Fruit fly (Drosophila melanogaster) whole organism, prepupa: ENCODE results near the gene CG33270.

Source experiments
- Blimp-1 ChIP-seq: fragments of 200-800 bp; sonication (Bioruptor generic); optimal IDR thresholded peaks from 3 replicates; lab custom pipeline; 2017; ENCODE audit warnings: missing biosample characterization, missing genetic modification characterization, mild to moderate bottlenecking, moderate library complexity, missing genetic modification reagents
- CG10669 ChIP-seq: fragments of 200-800 bp; sonication (Bioruptor generic); optimal IDR thresholded peaks from 3 replicates; lab custom pipeline; 2018; ENCODE audit warnings: missing biosample characterization, mild to moderate bottlenecking, missing genetic modification characterization, moderate library complexity
- CG11294 ChIP-seq: fragments of 200-800 bp; sonication (Bioruptor generic); IDR thresholded peaks from 2 replicates; pipeline ENCODE4 v1.3.6; 2022; ENCODE audit warnings: missing biosample characterization, missing genetic modification characterization
- CG11762 ChIP-seq: fragments of 200-800 bp; sonication (Bioruptor generic); optimal IDR thresholded peaks from 3 replicates; lab custom pipeline; 2016; ENCODE audit warnings: missing biosample characterization, missing genetic modification characterization; ENCODE audit not compliant: insufficient read depth
- CG11902 ChIP-seq: fragments of 200-800 bp; sonication (Bioruptor generic); optimal IDR thresholded peaks from 3 replicates; lab custom pipeline; 2016; ENCODE audit warnings: missing biosample characterization, missing genetic modification characterization
- CG1621 ChIP-seq: fragments of 200-800 bp; sonication (Bioruptor generic); optimal IDR thresholded peaks from 3 replicates; lab custom pipeline; 2018; ENCODE audit warnings: missing biosample characterization, mild to moderate bottlenecking, missing genetic modification characterization
- CG16779 ChIP-seq: fragments of 200-800 bp; sonication (Bioruptor generic); optimal IDR thresholded peaks from 3 replicates; lab custom pipeline; 2017; ENCODE audit warnings: missing biosample characterization, mild to moderate bottlenecking, missing genetic modification characterization
- CG3032 ChIP-seq: fragments of 200-800 bp; optimal IDR thresholded peaks from 2 replicates; lab custom pipeline; 2019; ENCODE audit warnings: missing biosample characterization, mild to moderate bottlenecking, missing genetic modification characterization, moderate library complexity
- CG31627 ChIP-seq: fragments of 200-800 bp; sonication (Bioruptor generic); optimal IDR thresholded peaks from 3 replicates; lab custom pipeline; 2016; ENCODE audit warnings: missing biosample characterization, missing genetic modification characterization
- CG32006 ChIP-seq: fragments of 200-800 bp; sonication (Bioruptor generic); optimal IDR thresholded peaks from 3 replicates; lab custom pipeline; 2017; ENCODE audit warnings: missing biosample characterization, mild to moderate bottlenecking, missing genetic modification characterization
- CG34406 ChIP-seq: fragments of 200-800 bp; sonication (Bioruptor generic); optimal IDR thresholded peaks from 3 replicates; lab custom pipeline; 2016; ENCODE audit warnings: missing biosample characterization, missing genetic modification characterization
- CG4318 ChIP-seq: fragments of 200-800 bp; sonication (Bioruptor generic); optimal IDR thresholded peaks from 3 replicates; lab custom pipeline; 2017; ENCODE audit warnings: missing biosample characterization, mild to moderate bottlenecking, missing genetic modification characterization
- CG6163 ChIP-seq: fragments of 200-800 bp; sonication (Bioruptor generic); IDR thresholded peaks from 3 replicates; pipeline ENCODE4 v1.3.6; 2022; ENCODE audit warnings: missing biosample characterization, missing genetic modification characterization
- CG6276 ChIP-seq: fragments of 200-800 bp; sonication (Bioruptor generic); optimal IDR thresholded peaks from 2 replicates; lab custom pipeline; 2017; ENCODE audit warnings: missing biosample characterization, mild to moderate bottlenecking, missing genetic modification characterization
- CG7368 ChIP-seq: fragments of 200-800 bp; sonication (Bioruptor generic); optimal IDR thresholded peaks from 3 replicates; lab custom pipeline; 2016; ENCODE audit warnings: missing biosample characterization, missing genetic modification characterization
- CG8119 ChIP-seq: fragments of 200-800 bp; sonication (Bioruptor generic); IDR thresholded peaks from 3 replicates; pipeline ENCODE4 v1.3.6; 2022; ENCODE audit warnings: missing biosample characterization, missing genetic modification characterization
- CG8632 ChIP-seq: fragments of 200-800 bp; sonication (Bioruptor generic); optimal IDR thresholded peaks from 3 replicates; lab custom pipeline; 2016; ENCODE audit warnings: missing biosample characterization, missing genetic modification characterization
- CG9139 ChIP-seq: fragments of 200-800 bp; sonication (Bioruptor generic); optimal IDR thresholded peaks from 3 replicates; lab custom pipeline; 2017; ENCODE audit warnings: missing biosample characterization, mild to moderate bottlenecking, missing genetic modification characterization
- Eip75B ChIP-seq: fragments of 200-800 bp; sonication (Bioruptor generic); optimal IDR thresholded peaks from 3 replicates; lab custom pipeline; 2016; ENCODE audit warnings: missing biosample characterization, missing genetic modification characterization
- Eip78C ChIP-seq: fragments of 200-800 bp; sonication (Bioruptor generic); peaks from one replicate; lab custom pipeline; 2016; ENCODE audit warnings: missing biosample characterization, missing genetic modification characterization
- Ets21C ChIP-seq: fragments of 200-800 bp; sonication (Bioruptor generic); optimal IDR thresholded peaks from 3 replicates; lab custom pipeline; 2016; ENCODE audit warnings: missing biosample characterization, missing genetic modification characterization
- Ets96B ChIP-seq: fragments of 200-800 bp; optimal IDR thresholded peaks from 2 replicates; lab custom pipeline; 2019; ENCODE audit warnings: missing biosample characterization, mild to moderate bottlenecking, missing genetic modification characterization, moderate library complexity
- Gug ChIP-seq: fragments of 200-800 bp; sonication (Bioruptor generic); IDR thresholded peaks from 2 replicates; pipeline ENCODE4 v1.3.6; 2022; ENCODE audit warnings: missing biosample characterization, missing genetic modification characterization
- Hr38 ChIP-seq: sonication (Bioruptor generic); optimal IDR thresholded peaks from 2 replicates; lab custom pipeline; 2016; ENCODE audit warnings: missing biosample characterization, missing genetic modification characterization
- Hr39 ChIP-seq: fragments of 200-800 bp; sonication (Bioruptor generic); optimal IDR thresholded peaks from 2 replicates; lab custom pipeline; 2016; ENCODE audit warnings: missing biosample characterization, missing genetic modification characterization
- Hr4 ChIP-seq: fragments of 200-800 bp; sonication (Bioruptor generic); optimal IDR thresholded peaks from 3 replicates; lab custom pipeline; 2016; ENCODE audit warnings: missing biosample characterization, missing genetic modification characterization
- Lpt ChIP-seq: fragments of 200-800 bp; sonication (Bioruptor generic); optimal IDR thresholded peaks from 3 replicates; lab custom pipeline; 2016; ENCODE audit warnings: missing biosample characterization, missing genetic modification characterization
- Smox ChIP-seq: fragments of 200-800 bp; sonication (Bioruptor generic); optimal IDR thresholded peaks from 3 replicates; lab custom pipeline; 2016; ENCODE audit warnings: missing biosample characterization, missing genetic modification characterization
- Sox102F ChIP-seq: fragments of 200-800 bp; sonication (Bioruptor generic); optimal IDR thresholded peaks from 2 replicates; lab custom pipeline; 2016; ENCODE audit warnings: missing biosample characterization, mild to moderate bottlenecking, missing genetic modification characterization
- Sox14 ChIP-seq: fragments of 200-800 bp; sonication (Bioruptor generic); optimal IDR thresholded peaks from 3 replicates; lab custom pipeline; 2016; ENCODE audit warnings: missing biosample characterization, missing genetic modification characterization
- Sox15 ChIP-seq: fragments of 200-800 bp; sonication (Bioruptor generic); optimal IDR thresholded peaks from 3 replicates; lab custom pipeline; 2016; ENCODE audit warnings: missing biosample characterization, missing genetic modification characterization
- achi ChIP-seq: fragments of 200-800 bp; sonication (Bioruptor generic); optimal IDR thresholded peaks from 3 replicates; lab custom pipeline; 2016; ENCODE audit warnings: missing biosample characterization, missing genetic modification characterization
- acj6 ChIP-seq: fragments of 200-800 bp; sonication (Bioruptor generic); optimal IDR thresholded peaks from 3 replicates; lab custom pipeline; 2016; ENCODE audit warnings: missing biosample characterization, missing genetic modification characterization
- cyc ChIP-seq: fragments of 200-800 bp; sonication (Bioruptor generic); optimal IDR thresholded peaks from 3 replicates; lab custom pipeline; 2016; ENCODE audit warnings: missing biosample characterization, missing genetic modification characterization
- dac ChIP-seq: fragments of 200-800 bp; sonication (Bioruptor generic); optimal IDR thresholded peaks from 2 replicates; lab custom pipeline; 2017; ENCODE audit warnings: missing biosample characterization, mild to moderate bottlenecking, missing genetic modification characterization
- eg ChIP-seq: fragments of 200-800 bp; sonication (Bioruptor generic); IDR thresholded peaks from 3 replicates; pipeline ENCODE4 v1.3.6; 2022; ENCODE audit warnings: missing biosample characterization, missing genetic modification characterization
- esn ChIP-seq: fragments of 200-800 bp; sonication (Bioruptor generic); optimal IDR thresholded peaks from 2 replicates; lab custom pipeline; 2016; ENCODE audit warnings: missing biosample characterization, mild to moderate bottlenecking, missing genetic modification characterization, moderate library complexity
- fd59A ChIP-seq: fragments of 200-800 bp; sonication (Bioruptor generic); optimal IDR thresholded peaks from 2 replicates; lab custom pipeline; 2017; ENCODE audit warnings: missing biosample characterization, mild to moderate bottlenecking, missing genetic modification characterization, missing genetic modification reagents
- fd85E ChIP-seq: fragments of 200-800 bp; sonication (Bioruptor generic); optimal IDR thresholded peaks from 3 replicates; lab custom pipeline; 2016; ENCODE audit warnings: missing biosample characterization, missing genetic modification characterization
- lz ChIP-seq: fragments of 200-800 bp; sonication (Bioruptor generic); optimal IDR thresholded peaks from 3 replicates; lab custom pipeline; 2016; ENCODE audit warnings: missing biosample characterization, missing genetic modification characterization
- pdm3 ChIP-seq: fragments of 200-800 bp; sonication (Bioruptor generic); optimal IDR thresholded peaks from 3 replicates; lab custom pipeline; 2016; ENCODE audit warnings: missing biosample characterization, missing genetic modification characterization
- spab ChIP-seq: fragments of 200-800 bp; sonication (Bioruptor generic); optimal IDR thresholded peaks from 2 replicates; lab custom pipeline; 2017; ENCODE audit warnings: missing biosample characterization, mild to moderate bottlenecking, missing genetic modification characterization, missing genetic modification reagents
- ss ChIP-seq, 2 experiments: fragments of 200-800 bp; sonication (Bioruptor generic); optimal IDR thresholded peaks; 2 replicates in 1 of 2; 3 replicates in 1 of 2; lab custom pipeline; 2017 to 2018; ENCODE audit warnings: mild to moderate bottlenecking in 2 of 2, missing biosample characterization in 2 of 2, missing genetic modification characterization in 2 of 2, moderate library complexity in 1 of 2
- svp ChIP-seq: fragments of 200-800 bp; sonication (Bioruptor generic); peaks from one replicate; lab custom pipeline; 2016; ENCODE audit warnings: missing biosample characterization, missing genetic modification characterization
- topi ChIP-seq: fragments of 200-800 bp; sonication (Bioruptor generic); optimal IDR thresholded peaks from 3 replicates; lab custom pipeline; 2016; ENCODE audit warnings: missing biosample characterization, missing genetic modification characterization

Gene CG33270

dm6 chr3L:11555662-11556460, 22.6 kb downstream of the CG33270 start (continued):
- TF ChIP-seq fd59A (GFP tag; lab: Kevin White, UChicago), result peak; percentile 27
- peak; percentile 40 for TF ChIP-seq CG9139 (GFP tag; lab: Kevin White, UChicago)
- no peak for TF ChIP-seq fd85E (GFP tag; lab: Kevin White, UChicago)
- TF ChIP-seq CG8119, result peak; percentile 92
- TF ChIP-seq Sox102F, result no peak
- TF ChIP-seq pdm3, result peak; percentile 48
- TF ChIP-seq cyc (GFP tag; lab: Kevin White, UChicago), result no peak
- peak; percentile 41 for TF ChIP-seq achi
- TF ChIP-seq CG6163, result 0 out of 3 replicates have a peak, but pooled peaks have one; percentile 11
- TF ChIP-seq Hr39 (GFP tag; lab: Kevin White, UChicago), result no peak

- TF ChIP-seq topi, result no peak
- TF ChIP-seq CG7368 (GFP tag; lab: Kevin White, UChicago), result no peak
- no peak for TF ChIP-seq CG11294 (GFP tag; lab: Robert Waterston, UW)
- TF ChIP-seq spab (GFP tag; lab: Kevin White, UChicago), result no peak
- no peak for TF ChIP-seq fd59A (GFP tag; lab: Kevin White, UChicago)
- no peak for TF ChIP-seq achi
- no peak for TF ChIP-seq ss (GFP tag; optimal IDR thresholded peaks at IDR 0.05; lab: Kevin White, UChicago)
- TF ChIP-seq CG8119, result no peak
- no peak for TF ChIP-seq CG9139 (GFP tag; lab: Kevin White, UChicago)
- no peak for TF ChIP-seq CG6276 (GFP tag; lab: Kevin White, UChicago)
- TF ChIP-seq Sox14 (GFP tag; lab: Kevin White, UChicago), result no peak
Observed at dm6 chr3L:11554796-11555195, 23.6 kb downstream of the CG33270 start.

DNA sequence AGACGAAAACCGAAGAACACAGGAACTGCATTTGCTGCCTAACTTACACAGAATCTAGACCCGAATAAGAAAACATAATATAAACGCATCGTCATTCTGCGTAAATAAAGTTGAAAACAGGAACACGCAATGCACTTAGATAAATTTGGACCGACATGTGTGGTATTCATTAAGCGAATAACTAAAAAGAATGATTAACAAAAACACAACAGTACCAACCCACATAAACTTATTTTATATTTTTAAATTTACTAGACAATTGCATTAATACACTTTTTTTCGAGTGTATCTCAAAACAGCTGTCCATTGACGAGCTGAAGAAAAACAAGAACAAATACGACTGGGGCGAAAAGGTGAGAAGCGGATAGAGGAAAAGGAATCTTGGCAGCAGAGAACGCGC, 24.1 kb downstream of the CG33270 start:
- TF ChIP-seq acj6 (GFP tag; lab: Kevin White, UChicago), result peak; percentile 68
- no peak for TF ChIP-seq fd85E (GFP tag; lab: Kevin White, UChicago)
- peak; percentile 42 for TF ChIP-seq CG8632 (GFP tag; lab: Kevin White, UChicago)
- TF ChIP-seq Smox (GFP tag; lab: Kevin White, UChicago), result peak; percentile 66
- TF ChIP-seq cyc (GFP tag; lab: Kevin White, UChicago), result peak; percentile 53
- peak; percentile 89 for TF ChIP-seq Eip78C (GFP tag; lab: Kevin White, UChicago)
- TF ChIP-seq pdm3, result peak; percentile 62
- TF ChIP-seq Ets96B (tag; lab: Kevin White, UChicago), result peak; percentile 70
- TF ChIP-seq Ets21C, result peak; percentile 25
- TF ChIP-seq CG3032 (tag; lab: Kevin White, UChicago), result peak; percentile 61
- TF ChIP-seq eg (GFP tag; lab: Robert Waterston, UW), result peak; percentile 85
- no peak for TF ChIP-seq CG16779
- TF ChIP-seq ss (GFP tag; optimal IDR thresholded peaks at IDR 0.05; lab: Kevin White, UChicago), result peak; percentile 72 to 73
- peak; percentile 35 for TF ChIP-seq CG11762 (GFP tag; lab: Kevin White, UChicago)
- peak; percentile 47 for TF ChIP-seq CG1621 (tag; lab: Kevin White, UChicago)
- peak; percentile 76 for TF ChIP-seq CG6163
- peak; percentile 35 for TF ChIP-seq CG9139 (GFP tag; lab: Kevin White, UChicago)
- TF ChIP-seq dac, result peak; percentile 21
- TF ChIP-seq CG4318 (GFP tag; lab: Kevin White, UChicago), result peak; percentile 43
- peak; percentile 71 for TF ChIP-seq Eip75B (GFP tag; lab: Kevin White, UChicago)
- peak; percentile 25 for TF ChIP-seq CG34406 (GFP tag; lab: Kevin White, UChicago)
- TF ChIP-seq CG32006 (GFP tag; lab: Kevin White, UChicago), result peak; percentile 76
- no peak for TF ChIP-seq Hr38
- peak; percentile 67 for TF ChIP-seq esn
- TF ChIP-seq Blimp-1, result no peak
- peak; percentile 70 for TF ChIP-seq CG31627 (GFP tag; lab: Kevin White, UChicago)
- TF ChIP-seq CG10669, result peak; percentile 78
- peak; percentile 36 for TF ChIP-seq Lpt (GFP tag; lab: Kevin White, UChicago)
- TF ChIP-seq Sox15, result peak; percentile 29
- TF ChIP-seq svp (GFP tag; lab: Kevin White, UChicago), result peak; percentile 82
- no peak for TF ChIP-seq Gug (GFP tag; lab: Robert Waterston, UW)
- peak; percentile 69 for TF ChIP-seq topi
- TF ChIP-seq spab (GFP tag; lab: Kevin White, UChicago), result peak; percentile 49
- peak; percentile 65 for TF ChIP-seq CG11294 (GFP tag; lab: Robert Waterston, UW)
- peak; percentile 57 for TF ChIP-seq lz (GFP tag; lab: Kevin White, UChicago)
- TF ChIP-seq Hr4, result peak; percentile 69
- TF ChIP-seq CG11902, result peak; percentile 1
